Fruit fly (Drosophila melanogaster) whole organism, embryonic: ENCODE data around the gene CG1979.

Experiments used
- ATbp ChIP-seq: fragments of 200-800 bp; sonication (Bioruptor generic); optimal IDR thresholded peaks from 2 replicates; lab custom pipeline; 2017; ENCODE audit warnings: missing biosample characterization, mild to moderate bottlenecking, missing genetic modification characterization, missing genetic modification reagents
- Blimp-1 ChIP-seq: fragments of 200-800 bp; sonication (Bioruptor generic); optimal IDR thresholded peaks from 3 replicates; lab custom pipeline; 2018; ENCODE audit warnings: missing biosample characterization, missing genetic modification characterization, mild to moderate bottlenecking, moderate library complexity, missing genetic modification reagents
- CG11560 ChIP-seq: fragments of 200-800 bp; sonication (Bioruptor generic); IDR thresholded peaks from 3 replicates; pipeline ENCODE4 v1.3.6; 2022; ENCODE audit warnings: missing biosample characterization, missing genetic modification characterization
- CG11696 ChIP-seq: fragments of 200-800 bp; sonication (Bioruptor generic); IDR thresholded peaks from 2 replicates; pipeline ENCODE4 v1.3.6; 2022; ENCODE audit warnings: missing biosample characterization, missing genetic modification characterization
- CG12155 ChIP-seq: fragments of 200-800 bp; sonication (Bioruptor generic); optimal IDR thresholded peaks from 3 replicates; lab custom pipeline; 2016; ENCODE audit warnings: missing biosample characterization, missing genetic modification characterization
- CG12236 ChIP-seq: fragments of 200-800 bp; sonication (Bioruptor generic); optimal IDR thresholded peaks from 2 replicates; lab custom pipeline; 2016; ENCODE audit warnings: missing biosample characterization, missing genetic modification characterization
- CG1233 ChIP-seq: fragments of 200-800 bp; sonication (Bioruptor generic); optimal IDR thresholded peaks from 4 replicates; lab custom pipeline; 2018; ENCODE audit warnings: missing biosample characterization, mild to moderate bottlenecking, missing genetic modification characterization
- CG16779 ChIP-seq: fragments of 200-800 bp; sonication (Bioruptor generic); IDR thresholded peaks from 2 replicates; pipeline ENCODE4 v1.3.6; 2022; ENCODE audit warnings: missing biosample characterization, missing genetic modification characterization
- CG17359 ChIP-seq: fragments of 200-800 bp; sonication (Bioruptor generic); optimal IDR thresholded peaks from 3 replicates; lab custom pipeline; 2018; ENCODE audit warnings: missing biosample characterization, mild to moderate bottlenecking, missing genetic modification characterization, moderate library complexity
- CG17829 ChIP-seq: fragments of 200-800 bp; optimal IDR thresholded peaks from 2 replicates; lab custom pipeline; 2019; ENCODE audit warnings: missing biosample characterization, mild to moderate bottlenecking, missing genetic modification characterization, moderate library complexity
- CG31224 ChIP-seq: fragments of 200-800 bp; sonication (Bioruptor generic); IDR thresholded peaks from 2 replicates; pipeline ENCODE4 v1.3.6; 2022; ENCODE audit warnings: missing biosample characterization, missing genetic modification characterization
- CG3163 ChIP-seq: fragments of 200-800 bp; sonication (Bioruptor generic); optimal IDR thresholded peaks from 3 replicates; lab custom pipeline; 2016; ENCODE audit warnings: missing biosample characterization, missing genetic modification characterization
- CG32772 ChIP-seq: fragments of 200-800 bp; sonication (Bioruptor generic); IDR thresholded peaks from 2 replicates; pipeline ENCODE4 v1.3.6; 2022; ENCODE audit warnings: missing biosample characterization, missing genetic modification characterization
- CG34224 ChIP-seq: fragments of 200-800 bp; sonication (Bioruptor generic); IDR thresholded peaks from 3 replicates; pipeline ENCODE4 v1.3.6; 2022; ENCODE audit warnings: missing biosample characterization, missing genetic modification characterization; ENCODE audit not compliant: partially characterized antibody
- CG5245 ChIP-seq: fragments of 200-800 bp; sonication (Bioruptor generic); optimal IDR thresholded peaks from 3 replicates; lab custom pipeline; 2016; ENCODE audit warnings: missing biosample characterization, missing genetic modification characterization
- CG7928 ChIP-seq: fragments of 200-800 bp; sonication (Bioruptor generic); optimal IDR thresholded peaks from 2 replicates; lab custom pipeline; 2017; ENCODE audit warnings: missing biosample characterization, mild to moderate bottlenecking, missing genetic modification characterization
- Dbx ChIP-seq: fragments of 200-800 bp; sonication (Bioruptor generic); IDR thresholded peaks from 3 replicates; pipeline ENCODE4 v1.3.6; 2022; ENCODE audit warnings: missing biosample characterization, missing genetic modification characterization
- Dip3 ChIP-seq: fragments of 200-800 bp; sonication (Bioruptor generic); optimal IDR thresholded peaks from 3 replicates; lab custom pipeline; 2016; ENCODE audit warnings: missing biosample characterization, missing genetic modification characterization
- Doc3 ChIP-seq: fragments of 200-800 bp; sonication (Bioruptor generic); IDR thresholded peaks from 3 replicates; pipeline ENCODE4 v1.3.6; 2022; ENCODE audit warnings: missing biosample characterization, missing genetic modification characterization; ENCODE audit not compliant: partially characterized antibody
- Dref ChIP-seq: fragments of 200-800 bp; sonication (Bioruptor generic); IDR thresholded peaks from 2 replicates; pipeline ENCODE4 v1.3.6; 2022; ENCODE audit warnings: missing biosample characterization, missing genetic modification characterization
- E2f1 ChIP-seq: fragments of 200-800 bp; sonication (Bioruptor generic); IDR thresholded peaks from 2 replicates; pipeline ENCODE4 v1.3.6; 2022; ENCODE audit warnings: missing biosample characterization, missing genetic modification characterization
- Ets97D ChIP-seq: fragments of 200-800 bp; sonication (Bioruptor generic); optimal IDR thresholded peaks from 3 replicates; lab custom pipeline; 2016; ENCODE audit warnings: missing biosample characterization, missing genetic modification characterization
- HHEX ChIP-seq: fragments of 200-800 bp; sonication (Bioruptor generic); optimal IDR thresholded peaks from 3 replicates; lab custom pipeline; 2017; ENCODE audit warnings: missing biosample characterization, mild to moderate bottlenecking, missing genetic modification characterization, missing genetic modification reagents
- HLH54F ChIP-seq: fragments of 200-800 bp; sonication (Bioruptor generic); optimal IDR thresholded peaks from 3 replicates; lab custom pipeline; 2016; ENCODE audit warnings: missing biosample characterization, missing genetic modification characterization
- HmgD ChIP-seq: fragments of 200-800 bp; sonication (Bioruptor generic); optimal IDR thresholded peaks from 3 replicates; lab custom pipeline; 2016; ENCODE audit warnings: missing biosample characterization, missing genetic modification characterization
- Hr3 ChIP-seq: fragments of 200-800 bp; sonication (Bioruptor generic); optimal IDR thresholded peaks from 3 replicates; lab custom pipeline; 2016; ENCODE audit warnings: missing biosample characterization, missing genetic modification characterization
- Max ChIP-seq: fragments of 200-800 bp; sonication (Bioruptor generic); optimal IDR thresholded peaks from 2 replicates; lab custom pipeline; 2016; ENCODE audit warnings: missing biosample characterization, mild to moderate bottlenecking, missing genetic modification characterization
- Med ChIP-seq: fragments of 200-800 bp; sonication (Bioruptor generic); peaks from one replicate; lab custom pipeline; 2016; ENCODE audit warnings: missing biosample characterization, missing genetic modification characterization, mild to moderate bottlenecking, inconsistent platforms, moderate library complexity
- Myb ChIP-seq: fragments of 200-800 bp; sonication (Bioruptor generic); optimal IDR thresholded peaks from 2 replicates; lab custom pipeline; 2016; ENCODE audit warnings: missing biosample characterization, missing genetic modification characterization
- NC2β ChIP-seq: fragments of 200-800 bp; sonication (Bioruptor generic); optimal IDR thresholded peaks from 2 replicates; lab custom pipeline; 2016; ENCODE audit warnings: missing biosample characterization, missing genetic modification characterization
- NFAT ChIP-seq: fragments of 200-800 bp; sonication (Bioruptor generic); IDR thresholded peaks from 2 replicates; pipeline ENCODE4 v1.3.6; 2022; ENCODE audit warnings: missing biosample characterization, missing genetic modification characterization
- Neu2 ChIP-seq: fragments of 200-800 bp; sonication (Bioruptor generic); optimal IDR thresholded peaks from 3 replicates; lab custom pipeline; 2016; ENCODE audit warnings: missing biosample characterization, missing genetic modification characterization, borderline replicate concordance
- Opbp ChIP-seq: fragments of 200-800 bp; sonication (Bioruptor generic); IDR thresholded peaks from 3 replicates; pipeline ENCODE4 v1.3.6; 2022; ENCODE audit warnings: missing biosample characterization, missing genetic modification characterization; ENCODE audit not compliant: partially characterized antibody
- Pdp1 ChIP-seq, 2 experiments: fragments of 200-800 bp; sonication (Bioruptor generic); optimal IDR thresholded peaks; 3 replicates each; lab custom pipeline; 2016; ENCODE audit warnings: missing biosample characterization in 2 of 2, missing genetic modification characterization in 2 of 2, mild to moderate bottlenecking in 1 of 2, moderate library complexity in 1 of 2
- Usf ChIP-seq: fragments of 200-800 bp; sonication (Bioruptor generic); optimal IDR thresholded peaks from 2 replicates; lab custom pipeline; 2017; ENCODE audit warnings: missing genotype, missing biosample characterization, missing genetic modification characterization
- Xrp1 ChIP-seq: fragments of 200-800 bp; sonication (Bioruptor generic); IDR thresholded peaks from 2 replicates; pipeline ENCODE4 v1.3.6; 2022; ENCODE audit warnings: missing biosample characterization, missing genetic modification characterization
- caup ChIP-seq: fragments of 200-800 bp; sonication (Bioruptor generic); optimal IDR thresholded peaks from 3 replicates; lab custom pipeline; 2017; ENCODE audit warnings: missing biosample characterization, mild to moderate bottlenecking, missing genetic modification characterization, moderate library complexity; ENCODE audit not compliant: severe bottlenecking
- chm ChIP-seq: fragments of 200-800 bp; sonication (Bioruptor generic); IDR thresholded peaks from 2 replicates; pipeline ENCODE4 v1.3.6; 2022; ENCODE audit warnings: missing biosample characterization, missing genetic modification characterization
- grn ChIP-seq: fragments of 200-800 bp; sonication (Bioruptor generic); optimal IDR thresholded peaks from 3 replicates; lab custom pipeline; 2017; ENCODE audit warnings: missing biosample characterization, missing genetic modification characterization
- jing ChIP-seq: fragments of 200-800 bp; sonication (Bioruptor generic); optimal IDR thresholded peaks from 2 replicates; lab custom pipeline; 2018; ENCODE audit warnings: missing biosample characterization, mild to moderate bottlenecking, missing genetic modification characterization
- knrl ChIP-seq: fragments of 200-800 bp; sonication (Bioruptor generic); IDR thresholded peaks from 3 replicates; pipeline ENCODE4 v1.3.6; 2022; ENCODE audit warnings: missing biosample characterization, missing genetic modification characterization; ENCODE audit not compliant: partially characterized antibody
- nau ChIP-seq: fragments of 200-800 bp; sonication (Bioruptor generic); optimal IDR thresholded peaks from 3 replicates; lab custom pipeline; 2017; ENCODE audit warnings: missing biosample characterization, mild to moderate bottlenecking, missing genetic modification characterization, missing genetic modification reagents
- pb ChIP-seq: fragments of 200-800 bp; sonication (Bioruptor generic); optimal IDR thresholded peaks from 3 replicates; lab custom pipeline; 2016; ENCODE audit warnings: missing biosample characterization, missing genetic modification characterization
- prd ChIP-seq, 3 experiments: fragments of >200 bp in 2 of 3; fragments of 200-800 bp in 1 of 3; sonication (Bioruptor generic) in 1 of 3; optimal IDR thresholded peaks in 2 of 3; IDR thresholded peaks in 1 of 3; 2 replicates in 2 of 3; 3 replicates in 1 of 3; pipeline versions ENCODE4 v1.3.6 to Lab custom; 2017 to 2022; ENCODE audit warnings: missing biosample characterization in 1 of 3, missing genetic modification characterization in 1 of 3
- sc ChIP-seq, 3 experiments: fragments of >200 bp in 2 of 3; fragments of 200-800 bp in 1 of 3; sonication (Bioruptor generic) in 1 of 3; optimal IDR thresholded peaks; 2 replicates in 2 of 3; 3 replicates in 1 of 3; lab custom pipeline; 2017; ENCODE audit warnings: mild to moderate bottlenecking in 1 of 3, missing biosample characterization in 1 of 3, missing genetic modification characterization in 1 of 3, missing genetic modification reagents in 1 of 3
- sens ChIP-seq: fragments of 200-800 bp; sonication (Bioruptor generic); peaks from one replicate; lab custom pipeline; 2016; ENCODE audit warnings: missing biosample characterization, missing genetic modification characterization
- sob ChIP-seq: fragments of 200-800 bp; sonication (Bioruptor generic); IDR thresholded peaks from 2 replicates; pipeline ENCODE4 v1.3.6; 2022; ENCODE audit warnings: missing biosample characterization, missing genetic modification characterization
- ttk ChIP-seq: fragments of 200-800 bp; sonication (Bioruptor generic); IDR thresholded peaks from 2 replicates; pipeline ENCODE4 v2.1.2; 2022; ENCODE audit warnings: missing biosample characterization, missing genetic modification characterization
- zf30C ChIP-seq: fragments of 200-800 bp; sonication (Bioruptor generic); optimal IDR thresholded peaks from 3 replicates; lab custom pipeline; 2018; ENCODE audit warnings: missing biosample characterization, mild to moderate bottlenecking, missing genetic modification characterization

Gene CG1979

dm6 chr3R:7088837-7089361 is 34.5 kb downstream of the CG1979 start (continued):
- TF ChIP-seq CG16779, result no peak
- no peak for TF ChIP-seq CG31224
- TF ChIP-seq NC2β (GFP tag; lab: Kevin White, UChicago), result no peak
- no peak for TF ChIP-seq Opbp (GFP tag; lab: Robert Waterston, UW)
- no peak for TF ChIP-seq pb (GFP tag; lab: Kevin White, UChicago)
- TF ChIP-seq Myb (GFP tag; lab: Kevin White, UChicago), result no peak
- no peak for TF ChIP-seq CG12236 (GFP tag; lab: Kevin White, UChicago)
- no peak for TF ChIP-seq HmgD (GFP tag; lab: Kevin White, UChicago)
- TF ChIP-seq ATbp (GFP tag; lab: Kevin White, UChicago), result no peak
- no peak for TF ChIP-seq ttk (GFP tag; lab: Robert Waterston, UW)
- TF ChIP-seq nau (GFP tag; lab: Kevin White, UChicago), result no peak
- TF ChIP-seq sob (GFP tag; lab: Robert Waterston, UW), result no peak
- TF ChIP-seq Dbx, result 0 out of 3 replicates have a peak, but pooled peaks have one; percentile 23
- 0 out of 2 replicates have a peak, but pooled peaks have one; percentile 21 for TF ChIP-seq NFAT
- TF ChIP-seq jing, result no peak
- TF ChIP-seq Pdp1 (GFP tag; optimal IDR thresholded peaks at IDR 0.05; lab: Kevin White, UChicago), result peak in 1 of 2 experiments; percentile 22
- TF ChIP-seq knrl (GFP tag; lab: Robert Waterston, UW), result 0 out of 3 replicates have a peak, but pooled peaks have one; percentile 18
- no peak for TF ChIP-seq CG17359 (tag; lab: Kevin White, UChicago)
- TF ChIP-seq Max (GFP tag; lab: Kevin White, UChicago), result no peak
- TF ChIP-seq grn (GFP tag; lab: Kevin White, UChicago), result no peak
- TF ChIP-seq Med, result peak; percentile 67
- no peak for TF ChIP-seq E2f1 (GFP tag; lab: Robert Waterston, UW)
- no peak for TF ChIP-seq sens (GFP tag; lab: Kevin White, UChicago)
- no peak for TF ChIP-seq prd (optimal IDR thresholded peaks at IDR 0.05; lab: Kevin White, UChicago)
- TF ChIP-seq prd (GFP tag; IDR thresholded peaks at IDR 0.05; lab: Robert Waterston, UW), result no peak
- TF ChIP-seq CG12155 (GFP tag; lab: Kevin White, UChicago), result no peak
- no peak for TF ChIP-seq HHEX
- no peak for TF ChIP-seq Dip3 (GFP tag; lab: Kevin White, UChicago)
- no peak for TF ChIP-seq HLH54F (GFP tag; lab: Kevin White, UChicago)
- no peak for TF ChIP-seq Blimp-1 (GFP tag; lab: Kevin White, UChicago)
- no peak for TF ChIP-seq Xrp1 (GFP tag; lab: Robert Waterston, UW)
- no peak for TF ChIP-seq CG17829
- no peak for TF ChIP-seq Hr3 (GFP tag; lab: Kevin White, UChicago)
- TF ChIP-seq zf30C (GFP tag; lab: Kevin White, UChicago), result peak; percentile 6
- TF ChIP-seq Doc3 (GFP tag; lab: Robert Waterston, UW), result no peak
- 0 out of 3 replicates have a peak, but pooled peaks have one; percentile 4 for TF ChIP-seq CG34224 (GFP tag; lab: Robert Waterston, UW)
- TF ChIP-seq caup (GFP tag; lab: Kevin White, UChicago), result no peak
- 0 out of 2 replicates have a peak, but pooled peaks have one; percentile 49 for TF ChIP-seq CG11696
- no peak for TF ChIP-seq CG3163 (GFP tag; lab: Kevin White, UChicago)
- no peak for TF ChIP-seq CG1233
- no peak for TF ChIP-seq CG32772 (GFP tag; lab: Robert Waterston, UW)
- no peak for TF ChIP-seq CG11560 (tag; lab: Robert Waterston, UW)
- no peak for TF ChIP-seq sc (optimal IDR thresholded peaks at IDR 0.05; lab: Kevin White, UChicago)
- TF ChIP-seq sc (GFP tag; optimal IDR thresholded peaks at IDR 0.05; lab: Kevin White, UChicago), result no peak
- no peak for TF ChIP-seq CG5245 (GFP tag; lab: Kevin White, UChicago)
- TF ChIP-seq Neu2 (GFP tag; lab: Kevin White, UChicago), result no peak
- TF ChIP-seq Dref (GFP tag; lab: Robert Waterston, UW), result no peak
- no peak for TF ChIP-seq CG7928 (GFP tag; lab: Kevin White, UChicago)
- TF ChIP-seq chm (GFP tag; lab: Robert Waterston, UW), result 0 out of 2 replicates have a peak, but pooled peaks have one; percentile 47
- no peak for TF ChIP-seq Ets97D (GFP tag; lab: Kevin White, UChicago)
- TF ChIP-seq Usf, result no peak
